Fruit fly (Drosophila melanogaster) whole organism, embryonic: ENCODE results near the gene CG6693.

Source experiments
- CG10979 ChIP-seq: fragments of 200-800 bp; sonication (Bioruptor generic); optimal IDR thresholded peaks from 2 replicates; lab custom pipeline; 2018; ENCODE audit warnings: missing biosample characterization, mild to moderate bottlenecking, missing genetic modification characterization, moderate library complexity
- CG13287 ChIP-seq: fragments of 200-800 bp; sonication (Bioruptor generic); IDR thresholded peaks from 2 replicates; pipeline ENCODE4 v1.3.6; 2022; ENCODE audit warnings: missing biosample characterization, missing genetic modification characterization; ENCODE audit not compliant: partially characterized antibody
- CG13894 ChIP-seq: fragments of 200-800 bp; sonication (Bioruptor generic); optimal IDR thresholded peaks from 3 replicates; lab custom pipeline; 2018; ENCODE audit warnings: missing biosample characterization, mild to moderate bottlenecking, missing genetic modification characterization, moderate library complexity
- CG1792 ChIP-seq: fragments of 200-800 bp; sonication (Bioruptor generic); optimal IDR thresholded peaks from 2 replicates; lab custom pipeline; 2016; ENCODE audit warnings: missing biosample characterization, missing genetic modification characterization
- CG3065 ChIP-seq: fragments of 200-800 bp; sonication (Bioruptor generic); optimal IDR thresholded peaks from 2 replicates; lab custom pipeline; 2016; ENCODE audit warnings: missing biosample characterization, missing genetic modification characterization
- CG6175 ChIP-seq: fragments of 200-800 bp; sonication (Bioruptor generic); IDR thresholded peaks from 3 replicates; pipeline ENCODE4 v1.3.6; 2022; ENCODE audit warnings: missing biosample characterization, missing genetic modification characterization
- al ChIP-seq: fragments of 200-800 bp; sonication (Bioruptor generic); IDR thresholded peaks from 2 replicates; pipeline ENCODE4 v1.3.6; 2022; ENCODE audit warnings: missing biosample characterization, missing genetic modification characterization
- ash1 ChIP-seq: fragments of 200-800 bp; sonication (Bioruptor generic); optimal IDR thresholded peaks from 2 replicates; lab custom pipeline; 2018; ENCODE audit warnings: missing biosample characterization, mild to moderate bottlenecking, missing genetic modification characterization
- ems ChIP-seq: fragments of 200-800 bp; sonication (Bioruptor generic); optimal IDR thresholded peaks from 3 replicates; lab custom pipeline; 2016; ENCODE audit warnings: missing biosample characterization, missing genetic modification characterization
- gfzf ChIP-seq: fragments of 200-800 bp; sonication (Bioruptor generic); optimal IDR thresholded peaks from 2 replicates; lab custom pipeline; 2016; ENCODE audit warnings: missing biosample characterization, mild to moderate bottlenecking, missing genetic modification characterization, moderate library complexity
- phol ChIP-seq: fragments of 200-800 bp; sonication (Bioruptor generic); optimal IDR thresholded peaks from 3 replicates; lab custom pipeline; 2018; ENCODE audit warnings: missing biosample characterization, mild to moderate bottlenecking, missing genetic modification characterization, moderate library complexity
- ranshi ChIP-seq: fragments of 200-800 bp; sonication (Bioruptor generic); IDR thresholded peaks from 2 replicates; pipeline ENCODE4 v1.3.6; 2022; ENCODE audit warnings: missing biosample characterization, missing genetic modification characterization
- sima ChIP-seq: fragments of 200-800 bp; sonication (Bioruptor generic); optimal IDR thresholded peaks from 2 replicates; lab custom pipeline; 2016; ENCODE audit warnings: missing biosample characterization, missing genetic modification characterization
- tap ChIP-seq: fragments of 200-800 bp; optimal IDR thresholded peaks from 3 replicates; lab custom pipeline; 2019; ENCODE audit warnings: missing biosample characterization, mild to moderate bottlenecking, missing genetic modification characterization, moderate library complexity

DNA sequence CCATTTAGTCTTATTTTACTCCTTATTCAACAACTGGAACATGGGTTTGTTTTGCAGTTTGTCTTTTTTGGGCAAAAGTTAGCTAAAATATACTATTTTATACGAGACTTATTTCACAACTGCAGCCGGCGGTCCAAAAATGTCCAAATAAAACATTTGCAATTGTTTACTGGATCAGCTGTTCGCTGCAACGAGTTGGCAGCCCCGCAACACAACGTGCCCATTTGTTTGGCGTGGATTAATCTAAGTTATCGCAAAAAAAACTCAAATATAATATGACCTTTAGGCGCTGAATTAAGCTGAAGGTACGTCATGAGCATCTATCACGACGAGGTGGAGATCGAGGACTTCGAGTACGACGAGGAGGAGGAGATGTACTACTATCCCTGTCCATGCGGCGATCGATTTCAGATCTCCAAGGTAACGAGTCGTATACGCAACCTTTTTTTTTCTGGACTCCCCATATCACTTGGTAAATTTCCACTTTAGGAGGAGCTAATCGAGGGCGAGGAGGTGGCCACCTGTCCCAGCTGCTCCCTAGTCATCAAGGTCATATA is 10.3 kb upstream of the CG6693 start, which contains the start of the genes CG17187 and Dph3:
- no peak for TF ChIP-seq CG3065 (GFP tag; lab: Kevin White, UChicago)
- no peak for TF ChIP-seq al
- TF ChIP-seq tap (tag; lab: Kevin White, UChicago): no peak
- peak; percentile 35 for TF ChIP-seq CG10979
- no peak for TF ChIP-seq CG6175
- peak; percentile 56 for TF ChIP-seq gfzf (GFP tag; lab: Kevin White, UChicago)
- TF ChIP-seq CG13287 (GFP tag; lab: Robert Waterston, UW): no peak
- TF ChIP-seq ash1 (GFP tag; lab: Kevin White, UChicago): no peak
- no peak for TF ChIP-seq ems (GFP tag; lab: Kevin White, UChicago)
- TF ChIP-seq phol (tag; lab: Kevin White, UChicago): no peak
- no peak for TF ChIP-seq CG1792 (GFP tag; lab: Kevin White, UChicago)
- no peak for TF ChIP-seq ranshi (GFP tag; lab: Robert Waterston, UW)
- TF ChIP-seq sima (GFP tag; lab: Kevin White, UChicago): no peak
- TF ChIP-seq CG13894: no peak
